Worm (Caenorhabditis elegans): ENCODE measurements around the gene F08B4.8.

DNA sequence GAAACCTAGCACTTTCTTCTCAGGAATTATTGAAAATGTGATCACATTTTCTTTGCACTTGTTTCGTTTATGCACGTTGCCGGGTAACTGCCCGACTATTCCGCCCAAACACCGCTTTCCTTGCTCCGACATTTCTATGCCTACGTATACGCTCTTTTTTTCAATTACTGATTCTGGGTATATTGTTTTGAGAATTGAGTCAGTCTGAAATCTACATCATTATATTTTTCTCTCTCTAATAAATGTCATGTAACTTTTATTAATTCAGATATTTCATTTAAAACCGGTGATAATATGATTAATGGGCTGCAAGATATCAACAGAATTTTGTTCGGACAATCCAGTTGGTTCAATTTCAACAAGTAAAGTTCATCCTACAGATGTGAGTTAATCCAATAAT is 20.0 kb downstream of the F08B4.8 start, which contains the start of gene ttll-11:
- no peak for TF ChIP-seq ceh-13 (GFP tag; optimal IDR thresholded peaks at IDR 0.05)
- no peak for TF ChIP-seq ama-1 (optimal IDR thresholded peaks at IDR 0.05)

Measured in whole organism, early embryonic.